Worm (Caenorhabditis elegans): Measurements from ENCODE around the gene T16G12.8.

T16G12.8 gene

ce11 chrIII:10106390-10106789 is 47.3 kb downstream of the T16G12.8 start, which contains the start of gene srt-55:
Gene srt-55, minus strand, starts transcription at chrIII:10106490.
- TF ChIP-seq ama-1 (optimal IDR thresholded peaks at IDR 0.05) (no peak), ztf-4 (tag; optimal IDR thresholded peaks at IDR 0.05) (no peak), nhr-28 (tag; optimal IDR thresholded peaks at IDR 0.05) (no peak), fkh-4 (tag; optimal IDR thresholded peaks at IDR 0.05; ENCODE audit: borderline replicate concordance) (no peak), ceh-82 (tag; optimal IDR thresholded peaks at IDR 0.05) (no peak)

DNA sequence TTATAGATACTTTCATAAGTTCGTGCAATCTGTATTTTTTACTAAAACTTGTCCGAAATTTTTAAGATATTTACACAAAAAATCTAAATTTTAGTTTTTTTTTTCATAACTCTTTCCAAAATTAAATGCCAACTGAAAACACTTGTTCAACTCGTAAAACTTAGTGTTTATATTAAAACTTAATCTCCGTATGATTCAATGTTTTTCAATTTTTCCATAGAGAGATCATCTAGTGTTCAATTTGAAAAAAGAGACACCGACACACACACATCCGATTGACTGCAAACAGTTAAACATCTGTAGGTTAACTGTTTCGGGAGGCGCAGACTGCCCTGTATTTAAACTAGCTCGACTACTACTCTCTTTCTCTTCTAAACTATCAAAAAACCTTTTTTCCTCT is 49.9 kb downstream of the T16G12.8 start, which contains the start of gene T16H12.9:
Gene T16H12.9 (plus strand): TSS at position 301 of the 400 bp plus-strand sequence.
- TF ChIP-seq aly-2 (tag; optimal IDR thresholded peaks at IDR 0.05): no peak
- TF ChIP-seq unc-98 (GFP tag; IDR thresholded peaks at IDR 0.05): no peak
- TF ChIP-seq efl-3 (GFP tag; optimal IDR thresholded peaks at IDR 0.05): no peak
- no peak for TF ChIP-seq skn-1 (tag; optimal IDR thresholded peaks at IDR 0.05)
- no peak for TF ChIP-seq mdl-1 (tag; optimal IDR thresholded peaks at IDR 0.05)
- no peak for TF ChIP-seq fkh-10 (GFP tag; optimal IDR thresholded peaks at IDR 0.05)
- no peak for TF ChIP-seq nhr-90 (tag; optimal IDR thresholded peaks at IDR 0.05; ENCODE audit: poor library complexity)
- TF ChIP-seq pqm-1 (tag; optimal IDR thresholded peaks at IDR 0.05): no peak
- TF ChIP-seq rnt-1 (tag; optimal IDR thresholded peaks at IDR 0.05): no peak
- no peak for TF ChIP-seq ztf-4 (tag; optimal IDR thresholded peaks at IDR 0.05)
- no peak for TF ChIP-seq sup-37 (GFP tag; optimal IDR thresholded peaks at IDR 0.05)
- no peak for TF ChIP-seq unc-86 (tag; optimal IDR thresholded peaks at IDR 0.05)
- TF ChIP-seq sptf-1 (tag; optimal IDR thresholded peaks at IDR 0.05): no peak
- TF ChIP-seq zag-1 (tag; optimal IDR thresholded peaks at IDR 0.05): no peak
- TF ChIP-seq tlp-1 (tag; optimal IDR thresholded peaks at IDR 0.05): no peak
- TF ChIP-seq ces-1 (GFP tag; optimal IDR thresholded peaks at IDR 0.05): no peak
- no peak for TF ChIP-seq nhr-77 (tag; optimal IDR thresholded peaks at IDR 0.05)
- no peak for TF ChIP-seq pax-3 (tag; optimal IDR thresholded peaks at IDR 0.05)
- TF ChIP-seq unc-62 (GFP tag; optimal IDR thresholded peaks at IDR 0.05): no peak
